Worm (Caenorhabditis elegans) whole organism, L3 larva: ENCODE data around the gene tbb-2.

Source experiments
- R02D3.7 ChIP-seq: fragments of 150-350 bp; optimal IDR thresholded peaks from 2 replicates; lab custom pipeline; 2014; ENCODE audit warnings: missing biosample characterization, missing genetic modification characterization
- ZK546.5 ChIP-seq: sonication (generic microtip); optimal IDR thresholded peaks from 2 replicates; lab custom pipeline; 2017; ENCODE audit warnings: missing biosample characterization, missing genetic modification characterization
- aly-2 ChIP-seq: fragments of 150-350 bp; optimal IDR thresholded peaks from 2 replicates; lab custom pipeline; 2014; ENCODE audit warnings: missing biosample characterization, missing genetic modification characterization
- ama-1 ChIP-seq: fragments of 150-350 bp; optimal IDR thresholded peaks from 2 replicates; lab custom pipeline; 2018
- ceh-16 ChIP-seq: sonication (generic microtip); optimal IDR thresholded peaks from 2 replicates; lab custom pipeline; 2017; ENCODE audit warnings: missing biosample characterization, missing genetic modification characterization
- ceh-28 ChIP-seq: fragments of 150-350 bp; optimal IDR thresholded peaks from 2 replicates; lab custom pipeline; 2014; ENCODE audit warnings: missing biosample characterization, missing genetic modification reagents, missing genetic modification characterization
- ceh-82 ChIP-seq: fragments of 150-350 bp; optimal IDR thresholded peaks from 2 replicates; lab custom pipeline; 2014; ENCODE audit warnings: missing biosample characterization, missing genetic modification characterization
- egl-27 ChIP-seq: sonication (generic microtip); optimal IDR thresholded peaks from 4 replicates; lab custom pipeline; 2017; ENCODE audit warnings: missing biosample characterization, missing genetic modification reagents, missing genetic modification characterization
- egl-5 ChIP-seq: fragments of 150-350 bp; optimal IDR thresholded peaks from 2 replicates; lab custom pipeline; 2017; ENCODE audit warnings: missing biosample characterization, missing genetic modification reagents, missing genetic modification characterization, inconsistent platforms
- elt-2 ChIP-seq: sonication (generic microtip); optimal IDR thresholded peaks from 2 replicates; lab custom pipeline; 2016; ENCODE audit warnings: missing genetic modification reagents, mild to moderate bottlenecking, missing genetic modification characterization, missing compliant biosample characterization
- elt-3 ChIP-seq, 3 experiments: fragments of 150-350 bp in 1 of 3; sonication (generic microtip) in 2 of 3; optimal IDR thresholded peaks; 2 replicates in 2 of 3; 4 replicates in 1 of 3; lab custom pipeline; 2014 to 2017; ENCODE audit warnings: missing biosample characterization in 3 of 3, missing genetic modification characterization in 3 of 3
- fkh-10 ChIP-seq: sonication (generic microtip); optimal IDR thresholded peaks from 2 replicates; lab custom pipeline; 2017; ENCODE audit warnings: missing biosample characterization, missing genetic modification reagents, missing genetic modification characterization
- fkh-2 ChIP-seq: fragments of 150-350 bp; optimal IDR thresholded peaks from 2 replicates; lab custom pipeline; 2014; ENCODE audit warnings: missing biosample characterization, missing genetic modification reagents, missing genetic modification characterization
- fos-1 ChIP-seq: fragments of 150-350 bp; optimal IDR thresholded peaks from 2 replicates; lab custom pipeline; 2014; ENCODE audit warnings: missing biosample characterization, missing genetic modification characterization
- hmg-11 ChIP-seq: sonication (generic microtip); optimal IDR thresholded peaks from 2 replicates; lab custom pipeline; 2016; ENCODE audit warnings: missing genetic modification characterization, missing compliant biosample characterization
- jun-1 ChIP-seq: fragments of 150-350 bp; optimal IDR thresholded peaks from 2 replicates; lab custom pipeline; 2014; ENCODE audit warnings: missing biosample characterization, missing genetic modification reagents, missing genetic modification characterization
- lin-15B ChIP-seq: fragments of 150-350 bp; optimal IDR thresholded peaks from 2 replicates; lab custom pipeline; 2014; ENCODE audit warnings: missing biosample characterization, missing genetic modification characterization
- lin-39 ChIP-seq: fragments of 150-350 bp; optimal IDR thresholded peaks from 2 replicates; lab custom pipeline; 2018; ENCODE audit warnings: missing biosample characterization, missing genetic modification reagents, missing genetic modification characterization
- lsy-12 ChIP-seq: sonication (generic microtip); optimal IDR thresholded peaks from 2 replicates; lab custom pipeline; 2016; ENCODE audit warnings: mild to moderate bottlenecking, missing genetic modification characterization, missing compliant biosample characterization
- mml-1 ChIP-seq: fragments of 150-350 bp; sonication (generic microtip); optimal IDR thresholded peaks from 3 replicates; lab custom pipeline; 2014; ENCODE audit warnings: missing biosample characterization, missing genetic modification characterization
- nfya-1 ChIP-seq: sonication (generic microtip); optimal IDR thresholded peaks from 2 replicates; lab custom pipeline; 2017; ENCODE audit warnings: missing genetic modification characterization, mild to moderate bottlenecking, missing compliant biosample characterization, antibody characterized with exemption, moderate library complexity; ENCODE audit not compliant: insufficient read depth
- nhr-23 ChIP-seq: fragments of 150-350 bp; optimal IDR thresholded peaks from 2 replicates; lab custom pipeline; 2014; ENCODE audit warnings: missing biosample characterization, missing genetic modification reagents, missing genetic modification characterization
- nhr-237 ChIP-seq: fragments of 150-350 bp; optimal IDR thresholded peaks from 2 replicates; lab custom pipeline; 2014; ENCODE audit warnings: missing biosample characterization, missing genetic modification characterization
- nhr-25 ChIP-seq: sonication (generic microtip); optimal IDR thresholded peaks from 2 replicates; lab custom pipeline; 2017; ENCODE audit warnings: missing biosample characterization, missing genetic modification characterization
- nhr-28 ChIP-seq: fragments of 150-350 bp; optimal IDR thresholded peaks from 2 replicates; lab custom pipeline; 2014; ENCODE audit warnings: missing biosample characterization, missing genetic modification characterization
- nhr-43 ChIP-seq: sonication (generic microtip); optimal IDR thresholded peaks from 2 replicates; lab custom pipeline; 2016; ENCODE audit warnings: mild to moderate bottlenecking, missing genetic modification characterization, missing compliant biosample characterization; ENCODE audit not compliant: poor library complexity, severe bottlenecking
- nhr-76 ChIP-seq: fragments of 150-350 bp; sonication (generic microtip); optimal IDR thresholded peaks from 5 replicates; lab custom pipeline; 2014; ENCODE audit warnings: missing biosample characterization, missing genetic modification characterization
- nhr-77 ChIP-seq: fragments of 150-350 bp; optimal IDR thresholded peaks from 2 replicates; lab custom pipeline; 2014; ENCODE audit warnings: missing biosample characterization, missing genetic modification characterization
- pha-4 ChIP-seq: fragments of 150-350 bp; optimal IDR thresholded peaks from 2 replicates; lab custom pipeline; 2014; ENCODE audit warnings: missing biosample characterization, missing genetic modification reagents, missing genetic modification characterization
- pqm-1 ChIP-seq: fragments of 150-350 bp; optimal IDR thresholded peaks from 2 replicates; lab custom pipeline; 2017; ENCODE audit warnings: missing biosample characterization, missing genetic modification characterization, inconsistent platforms
- sea-2 ChIP-seq: fragments of 150-350 bp; sonication (generic microtip); optimal IDR thresholded peaks from 4 replicates; lab custom pipeline; 2014; ENCODE audit warnings: missing biosample characterization, missing genetic modification reagents, missing genetic modification characterization
- skn-1 ChIP-seq: fragments of 150-350 bp; optimal IDR thresholded peaks from 2 replicates; lab custom pipeline; 2014; ENCODE audit warnings: missing biosample characterization, missing genetic modification characterization
- snpc-4 ChIP-seq: fragments of 150-350 bp; optimal IDR thresholded peaks from 2 replicates; lab custom pipeline; 2014; ENCODE audit warnings: missing biosample characterization, missing genetic modification characterization
- tbx-2 ChIP-seq: sonication (generic microtip); optimal IDR thresholded peaks from 2 replicates; lab custom pipeline; 2016; ENCODE audit warnings: mild to moderate bottlenecking, missing genetic modification characterization, missing compliant biosample characterization
- unc-62 ChIP-seq: fragments of 150-350 bp; sonication (generic microtip); optimal IDR thresholded peaks from 4 replicates; lab custom pipeline; 2014; ENCODE audit warnings: missing biosample characterization, missing genetic modification reagents, missing genetic modification characterization
- zag-1 ChIP-seq: fragments of 150-350 bp; optimal IDR thresholded peaks from 2 replicates; lab custom pipeline; 2014; ENCODE audit warnings: missing biosample characterization, missing genetic modification characterization

The tbb-2 gene

ce11 chrIII:4007017-4007416 lies 10.4 kb downstream of the tbb-2 start:
- TF ChIP-seq skn-1 (tag; lab: Kevin White, UChicago) (no peak), egl-5 (tag; lab: Kevin White, UChicago) (no peak), nhr-43 (tag; lab: Kevin White, UChicago) (no peak)

- no peak for TF ChIP-seq egl-27 (tag; lab: Kevin White, UChicago)
- no peak for TF ChIP-seq unc-62
- peak; percentile 24 for TF ChIP-seq lin-39 (tag; lab: Kevin White, UChicago)
- TF ChIP-seq fos-1 (tag; lab: Kevin White, UChicago): no peak
- peak; percentile 70 for TF ChIP-seq fkh-10 (GFP tag; lab: Kevin White, UChicago)
- TF ChIP-seq nhr-23 (tag; lab: Kevin White, UChicago): no peak
- peak; percentile 19 for TF ChIP-seq egl-5 (tag; lab: Kevin White, UChicago)
- TF ChIP-seq skn-1 (tag; lab: Kevin White, UChicago): no peak
- TF ChIP-seq tbx-2 (tag; lab: Kevin White, UChicago): no peak
- TF ChIP-seq zag-1 (tag; lab: Kevin White, UChicago): no peak
- peak; percentile 57 for TF ChIP-seq nfya-1 (tag; lab: Kevin White, UChicago)
- TF ChIP-seq jun-1 (tag; lab: Kevin White, UChicago): no peak
- TF ChIP-seq elt-3 (tag; optimal IDR thresholded peaks at IDR 0.05; lab: Kevin White, UChicago): no peak
- TF ChIP-seq mml-1 (tag; lab: Kevin White, UChicago): no peak
- TF ChIP-seq fkh-2 (tag; lab: Kevin White, UChicago): no peak
- no peak for TF ChIP-seq aly-2 (tag; lab: Kevin White, UChicago)
Measured at ce11 chrIII:4005446-4006192, 11.8 kb downstream of the tbb-2 start, which contains the start of gene pxd-1. TSS of gene pxd-1 (plus strand) at chrIII:4006142.

- TF ChIP-seq nhr-237 (tag; lab: Kevin White, UChicago) (no peak), skn-1 (tag; lab: Kevin White, UChicago) (peak; percentile 76), nhr-23 (tag; lab: Kevin White, UChicago) (peak; percentile 84), lin-39 (tag; lab: Kevin White, UChicago) (peak; percentile 68), ama-1 (lab: Kevin White, UChicago) (peak; percentile 61), tbx-2 (tag; lab: Kevin White, UChicago) (peak; percentile 65), nfya-1 (tag; lab: Kevin White, UChicago) (peak; percentile 85), snpc-4 (tag; lab: Kevin White, UChicago) (peak; percentile 82), pha-4 (peak; percentile 96), egl-5 (tag; lab: Kevin White, UChicago) (peak; percentile 19), nhr-25 (tag; lab: Kevin White, UChicago) (peak; percentile 66), ceh-16 (no peak), R02D3.7 (tag; lab: Kevin White, UChicago) (peak; percentile 68), fos-1 (tag; lab: Kevin White, UChicago) (no peak), lsy-12 (tag; lab: Kevin White, UChicago) (peak; percentile 83), fkh-10 (GFP tag; lab: Kevin White, UChicago) (no peak), nhr-28 (tag; lab: Kevin White, UChicago) (no peak), pqm-1 (tag; lab: Kevin White, UChicago) (peak; percentile 95), egl-27 (tag; lab: Kevin White, UChicago) (no peak), zag-1 (tag; lab: Kevin White, UChicago) (no peak), ceh-82 (no peak), jun-1 (tag; lab: Kevin White, UChicago) (peak; percentile 82), ceh-28 (tag; lab: Kevin White, UChicago) (peak; percentile 45), ZK546.5 (tag; lab: Kevin White, UChicago) (no peak), hmg-11 (tag; lab: Kevin White, UChicago) (peak; percentile 88), nhr-43 (tag; lab: Kevin White, UChicago) (peak; percentile 54), sea-2 (peak; percentile 21), lin-15B (tag; lab: Kevin White, UChicago) (peak; percentile 78), nhr-77 (tag; lab: Kevin White, UChicago) (peak; percentile 52), elt-2 (tag; lab: Kevin White, UChicago) (peak; percentile 90), nhr-76 (tag; lab: Kevin White, UChicago) (no peak)
Measured at ce11 chrIII:4004064-4004580, 13.3 kb downstream of the tbb-2 start, which contains the start of gene tif-1A. TSS of gene tif-1A (minus strand) at chrIII:4004114.
